Worm (Caenorhabditis elegans): ENCODE measurements around the gene F31D5.6.

- no peak for TF ChIP-seq flt-1 (GFP tag; IDR thresholded peaks at IDR 0.05)
- TF ChIP-seq ets-7 (tag; optimal IDR thresholded peaks at IDR 0.05) = no peak
- TF ChIP-seq hmg-4 (GFP tag; optimal IDR thresholded peaks at IDR 0.05) = no peak
- TF ChIP-seq ama-1 (optimal IDR thresholded peaks at IDR 0.05) = no peak
- no peak for TF ChIP-seq hmbx-1 (tag; optimal IDR thresholded peaks at IDR 0.05)
- no peak for TF ChIP-seq hnd-1 (tag; optimal IDR thresholded peaks at IDR 0.05)
- TF ChIP-seq scrt-1 (GFP tag; IDR thresholded peaks at IDR 0.05) = no peak
- no peak for TF ChIP-seq tbx-11 (GFP tag; IDR thresholded peaks at IDR 0.05)
These were observed 5.8 kb downstream of the F31D5.6 start, which contains the start of gene F31D5.2 for ce11 chrII:4215318-4215717.
